Worm (Caenorhabditis elegans): ENCODE results near the gene ttr-19.

ttr-19 gene

ce11 chrV:10247673-10248239 is 20.5 kb upstream of the ttr-19 start (continued):
- TF ChIP-seq pqm-1 (tag; optimal IDR thresholded peaks at IDR 0.05) (no peak), aha-1 (tag) (peak; percentile 56), dmd-6 (GFP tag; IDR thresholded peaks at IDR 0.05) (no peak), nhr-10 (tag; optimal IDR thresholded peaks at IDR 0.05) (no peak), dve-1 (tag; optimal IDR thresholded peaks at IDR 0.05; ENCODE audit: insufficient read depth) (peak; percentile 6), egl-27 (tag; optimal IDR thresholded peaks at IDR 0.05) (no peak), hlh-11 (tag; optimal IDR thresholded peaks at IDR 0.05) (no peak), lin-15B (tag; optimal IDR thresholded peaks at IDR 0.05) (no peak), saeg-2 (GFP tag; IDR thresholded peaks at IDR 0.05) (no peak), lim-7 (GFP tag; IDR thresholded peaks at IDR 0.05) (no peak), Y75B8A.6 (GFP tag; IDR thresholded peaks at IDR 0.05) (no peak)

ce11 chrV:10246967-10247366 is 19.7 kb upstream of the ttr-19 start:
- TF ChIP-seq hif-1 (tag; optimal IDR thresholded peaks at IDR 0.05) (peak in 1 of 2 experiments; percentile 68), snpc-1.2 (GFP tag; IDR thresholded peaks at IDR 0.05) (no peak), zag-1 (tag; optimal IDR thresholded peaks at IDR 0.05) (no peak), ceh-82 (tag; optimal IDR thresholded peaks at IDR 0.05) (no peak), Y105C5A.15 (GFP tag; IDR thresholded peaks at IDR 0.05) (no peak), daf-12 (tag; optimal IDR thresholded peaks at IDR 0.05) (no peak), T20F7.1 (GFP tag; optimal IDR thresholded peaks at IDR 0.05) (no peak), lin-13 (GFP tag; optimal IDR thresholded peaks at IDR 0.05) (no peak), Y48G9A.11 (GFP tag; IDR thresholded peaks at IDR 0.05) (no peak), daf-16 (GFP tag; optimal IDR thresholded peaks at IDR 0.05) (peak in 1 of 2 experiments; percentile 32), daf-16 (tag; optimal IDR thresholded peaks at IDR 0.05) (peak; percentile 84), nhr-10 (tag; optimal IDR thresholded peaks at IDR 0.05) (no peak), ztf-11 (tag; optimal IDR thresholded peaks at IDR 0.05) (no peak), tag-97 (GFP tag; IDR thresholded peaks at IDR 0.05) (no peak), lin-38 (GFP tag; IDR thresholded peaks at IDR 0.05) (no peak), zfp-3 (GFP tag; conservative IDR thresholded peaks at IDR 0.05) (no peak), nhr-237 (tag; optimal IDR thresholded peaks at IDR 0.05) (no peak), madf-5 (GFP tag; IDR thresholded peaks at IDR 0.05) (no peak), egl-43 (GFP tag; IDR thresholded peaks at IDR 0.05) (no peak), mxl-3 (GFP tag; optimal IDR thresholded peaks at IDR 0.05) (no peak), dmd-9 (GFP tag; IDR thresholded peaks at IDR 0.05) (no peak), egl-27 (tag; optimal IDR thresholded peaks at IDR 0.05) (no peak), nhr-111 (GFP tag; optimal IDR thresholded peaks at IDR 0.05) (no peak), snpc-4 (tag; optimal IDR thresholded peaks at IDR 0.05) (no peak), dpl-1 (GFP tag; optimal IDR thresholded peaks at IDR 0.05) (no peak), vab-7 (GFP tag; IDR thresholded peaks at IDR 0.05) (no peak), unc-39 (tag; optimal IDR thresholded peaks at IDR 0.05) (no peak), ama-1 (optimal IDR thresholded peaks at IDR 0.05) (peak; percentile 1), dve-1 (tag; optimal IDR thresholded peaks at IDR 0.05; ENCODE audit: insufficient read depth) (peak; percentile 15), hlh-11 (tag; optimal IDR thresholded peaks at IDR 0.05) (peak; percentile 65), lin-1 (GFP tag; IDR thresholded peaks at IDR 0.05) (no peak), Y5F2A.4 (GFP tag; optimal IDR thresholded peaks at IDR 0.05) (no peak), ctbp-1 (GFP tag; IDR thresholded peaks at IDR 0.05) (no peak), lir-3 (tag; optimal IDR thresholded peaks at IDR 0.05) (no peak), rbr-2 (tag; optimal IDR thresholded peaks at IDR 0.05) (peak; percentile 21), mes-2 (tag; optimal IDR thresholded peaks at IDR 0.05; ENCODE audit: poor library complexity, severe bottlenecking) (peak; percentile 39), nhr-6 (tag; optimal IDR thresholded peaks at IDR 0.05) (no peak), duxl-1 (tag; optimal IDR thresholded peaks at IDR 0.05; ENCODE audit: poor library complexity) (no peak), spr-1 (tag; optimal IDR thresholded peaks at IDR 0.05) (no peak), mdt-29 (GFP tag; IDR thresholded peaks at IDR 0.05) (no peak), mxl-2 (GFP tag; conservative IDR thresholded peaks at IDR 0.05) (no peak), madf-9 (GFP tag; conservative IDR thresholded peaks at IDR 0.05) (peak; percentile 85), F49E8.2 (tag; optimal IDR thresholded peaks at IDR 0.05; ENCODE audit: borderline replicate concordance) (no peak), lim-7 (GFP tag; IDR thresholded peaks at IDR 0.05) (no peak)

Measured in whole organism, L4 larva.